Worm (Caenorhabditis elegans) whole organism, late embryonic: ENCODE results near the gene Y44A6D.5.

ENCODE experiments used
- F13H6.1 ChIP-seq: sonication (generic microtip); optimal IDR thresholded peaks from 2 replicates; lab custom pipeline; 2016; ENCODE audit warnings: missing genetic modification characterization, missing compliant biosample characterization
- ama-1 ChIP-seq: fragments of 150-350 bp; optimal IDR thresholded peaks from 2 replicates; lab custom pipeline; 2014
- ets-4 ChIP-seq: sonication (generic microtip); optimal IDR thresholded peaks from 2 replicates; lab custom pipeline; 2016; ENCODE audit warnings: missing genetic modification characterization, missing compliant biosample characterization
- fkh-10 ChIP-seq: fragments of 150-350 bp; optimal IDR thresholded peaks from 2 replicates; lab custom pipeline; 2014; ENCODE audit warnings: missing biosample characterization, missing genetic modification reagents, missing genetic modification characterization
- madf-2 ChIP-seq: sonication (generic microtip); optimal IDR thresholded peaks from 2 replicates; lab custom pipeline; 2017; ENCODE audit warnings: missing genetic modification characterization, missing compliant biosample characterization
- nhr-11 ChIP-seq: fragments of 150-350 bp; optimal IDR thresholded peaks from 2 replicates; lab custom pipeline; 2014; ENCODE audit warnings: missing biosample characterization, missing genetic modification characterization
- pha-4 ChIP-seq: fragments of 150-350 bp; optimal IDR thresholded peaks from 2 replicates; lab custom pipeline; 2018; ENCODE audit warnings: missing biosample characterization, missing genetic modification reagents, missing genetic modification characterization
- unc-42 ChIP-seq: sonication (generic microtip); optimal IDR thresholded peaks from 2 replicates; lab custom pipeline; 2016; ENCODE audit warnings: missing genotype, missing genetic modification characterization, missing compliant biosample characterization
- unc-55 ChIP-seq: sonication (generic microtip); optimal IDR thresholded peaks from 2 replicates; lab custom pipeline; 2017; ENCODE audit warnings: missing biosample characterization, missing genetic modification reagents, missing genetic modification characterization

- no peak for TF ChIP-seq ama-1 (lab: Kevin White, UChicago)
- no peak for TF ChIP-seq ets-4 (tag; lab: Kevin White, UChicago)
- no peak for TF ChIP-seq pha-4 (tag; lab: Kevin White, UChicago)
- no peak for TF ChIP-seq unc-42 (tag; lab: Kevin White, UChicago)
- TF ChIP-seq F13H6.1 (tag; lab: Kevin White, UChicago): no peak
- TF ChIP-seq fkh-10 (GFP tag; lab: Kevin White, UChicago): no peak
- no peak for TF ChIP-seq madf-2 (tag; lab: Kevin White, UChicago)
- TF ChIP-seq nhr-11 (tag; lab: Kevin White, UChicago): no peak
- TF ChIP-seq unc-55 (GFP tag; lab: Kevin White, UChicago): no peak
Measured at ce11 chrV:20757255-20757654, 45.6 kb downstream of the Y44A6D.5 start.
